Fruit fly (Drosophila melanogaster): ENCODE data around the gene CG11279.
A peak's percentile ranks its signal among the peaks of the same experiment; 100 is the strongest.

Gene CG11279

dm6 chr3L:13050675-13051202, 4.0 kb downstream of the CG11279 start:
- TF ChIP-seq br (GFP tag; optimal IDR thresholded peaks at IDR 0.05) (no peak), tai (GFP tag; optimal IDR thresholded peaks at IDR 0.05) (no peak), CG32264 (GFP tag; optimal IDR thresholded peaks at IDR 0.05) (no peak), woc (GFP tag; optimal IDR thresholded peaks at IDR 0.05) (no peak), pan (optimal IDR thresholded peaks at IDR 0.05) (no peak), h (GFP tag; optimal IDR thresholded peaks at IDR 0.05) (no peak), dmrt93B (GFP tag; optimal IDR thresholded peaks at IDR 0.05) (no peak), Myc (optimal IDR thresholded peaks at IDR 0.05) (no peak), usp (GFP tag; optimal IDR thresholded peaks at IDR 0.05) (no peak)

- TF ChIP-seq h (GFP tag; optimal IDR thresholded peaks at IDR 0.05) (no peak), Rel (GFP tag; optimal IDR thresholded peaks at IDR 0.05) (no peak), Rel (tag; optimal IDR thresholded peaks at IDR 0.05) (no peak), Jra (GFP tag; optimal IDR thresholded peaks at IDR 0.05) (no peak), br (GFP tag; optimal IDR thresholded peaks at IDR 0.05) (no peak), dmrt93B (GFP tag; optimal IDR thresholded peaks at IDR 0.05) (no peak), CG9705 (GFP tag; optimal IDR thresholded peaks at IDR 0.05) (no peak)
Measured at dm6 chr3L:13058429-13058828, 11.7 kb downstream of the CG11279 start.

dm6 chr3L:13061322-13061809, 14.6 kb downstream of the CG11279 start, which contains the start of the genes CG14115 and CG34428:
TSS of gene CG14115 (minus strand) at chr3L:13061422.
TSS of gene CG34428 (plus strand) at chr3L:13061759.
- no peak for TF ChIP-seq sv (GFP tag; optimal IDR thresholded peaks at IDR 0.05)
- TF ChIP-seq Abd-B (GFP tag; optimal IDR thresholded peaks at IDR 0.05) = no peak
- no peak for TF ChIP-seq tai (GFP tag; optimal IDR thresholded peaks at IDR 0.05)
- no peak for TF ChIP-seq brk (GFP tag; optimal IDR thresholded peaks at IDR 0.05)
- TF ChIP-seq Myc (optimal IDR thresholded peaks at IDR 0.05) = no peak
- no peak for TF ChIP-seq Hr83 (GFP tag; optimal IDR thresholded peaks at IDR 0.05; ENCODE audit: poor library complexity, severe bottlenecking)
- TF ChIP-seq fru (GFP tag; optimal IDR thresholded peaks at IDR 0.05) = no peak
- TF ChIP-seq CG32264 (GFP tag; optimal IDR thresholded peaks at IDR 0.05) = no peak

dm6 chr3L:13062746-13063145, 16.0 kb downstream of the CG11279 start, which contains the start of gene CG34429:
TSS of gene CG34429 (plus strand) at chr3L:13063046.
- no peak for TF ChIP-seq Mio (GFP tag; optimal IDR thresholded peaks at IDR 0.05)
- no peak for TF ChIP-seq GATAd (GFP tag; optimal IDR thresholded peaks at IDR 0.05)
- no peak for TF ChIP-seq Dif (GFP tag; optimal IDR thresholded peaks at IDR 0.05; ENCODE audit: partially characterized antibody)
- TF ChIP-seq Jra (GFP tag; optimal IDR thresholded peaks at IDR 0.05) = no peak
- no peak for TF ChIP-seq tai (GFP tag; optimal IDR thresholded peaks at IDR 0.05)
- no peak for TF ChIP-seq psq (GFP tag; optimal IDR thresholded peaks at IDR 0.05)
- TF ChIP-seq woc (GFP tag; optimal IDR thresholded peaks at IDR 0.05) = no peak

dm6 chr3L:13064346-13064745, 17.6 kb downstream of the CG11279 start:
- TF ChIP-seq sage (GFP tag; optimal IDR thresholded peaks at IDR 0.05) (no peak), psq (GFP tag; optimal IDR thresholded peaks at IDR 0.05) (no peak), jim (GFP tag; optimal IDR thresholded peaks at IDR 0.05) (no peak), Rel (GFP tag; optimal IDR thresholded peaks at IDR 0.05) (no peak), Rel (tag; optimal IDR thresholded peaks at IDR 0.05) (no peak), HLH106 (tag; optimal IDR thresholded peaks at IDR 0.05) (no peak), sv (GFP tag; optimal IDR thresholded peaks at IDR 0.05) (no peak), dl (GFP tag; optimal IDR thresholded peaks at IDR 0.05; ENCODE audit: insufficient read depth in 1 of 2, partially characterized antibody in 2 of 2) (no peak)

- no peak for TF ChIP-seq ey (GFP tag; optimal IDR thresholded peaks at IDR 0.05)
- TF ChIP-seq Dfd (GFP tag; optimal IDR thresholded peaks at IDR 0.05) = peak; percentile 84
Measured at dm6 chr3L:13064935-13065334, 18.2 kb downstream of the CG11279 start.

dm6 chr3L:13065619-13066018, 18.8 kb downstream of the CG11279 start:
- TF ChIP-seq jim (GFP tag; optimal IDR thresholded peaks at IDR 0.05) = no peak
- TF ChIP-seq Hnf4 (GFP tag; optimal IDR thresholded peaks at IDR 0.05) = no peak
- TF ChIP-seq Sp1 (GFP tag; optimal IDR thresholded peaks at IDR 0.05) = no peak
- TF ChIP-seq Myc (optimal IDR thresholded peaks at IDR 0.05) = no peak
- no peak for TF ChIP-seq ey (GFP tag; optimal IDR thresholded peaks at IDR 0.05)
- no peak for TF ChIP-seq h (GFP tag; optimal IDR thresholded peaks at IDR 0.05)
- TF ChIP-seq psq (GFP tag; optimal IDR thresholded peaks at IDR 0.05) = no peak
- TF ChIP-seq fru (GFP tag; optimal IDR thresholded peaks at IDR 0.05) = no peak
- no peak for TF ChIP-seq OdsH (GFP tag; optimal IDR thresholded peaks at IDR 0.05)
- TF ChIP-seq Vsx2 (GFP tag; optimal IDR thresholded peaks at IDR 0.05; ENCODE audit: partially characterized antibody) = no peak
- no peak for TF ChIP-seq usp (GFP tag; optimal IDR thresholded peaks at IDR 0.05)
